Fruit fly (Drosophila melanogaster) Kc167 (cell line): ENCODE data around the gene Atg3.

Experiments used
- Myc ChIP-seq: fragments of >200 bp; optimal IDR thresholded peaks from 2 replicates; lab custom pipeline; 2017; ENCODE audit warnings: missing external identifiers
- Sin3A ChIP-seq: fragments of >200 bp; optimal IDR thresholded peaks from 2 replicates; lab custom pipeline; 2018; ENCODE audit warnings: missing external identifiers
- h ChIP-seq: fragments of >200 bp; optimal IDR thresholded peaks from 3 replicates; lab custom pipeline; 2018; ENCODE audit warnings: missing external identifiers
- insv ChIP-seq: fragments of >200 bp; optimal IDR thresholded peaks from 3 replicates; lab custom pipeline; 2018; ENCODE audit warnings: missing external identifiers
- psq ChIP-seq: fragments of >200 bp; optimal IDR thresholded peaks from 2 replicates; lab custom pipeline; 2017; ENCODE audit warnings: missing external identifiers
- ttk ChIP-seq: sonication (Bioruptor generic); optimal IDR thresholded peaks from 2 replicates; lab custom pipeline; 2017; ENCODE audit warnings: missing external identifiers

Atg3 gene

dm6 chr3L:18792834-18793233, 44.3 kb downstream of the Atg3 start:
- TF ChIP-seq Myc (lab: Kevin White, UChicago) (no peak), insv (lab: Kevin White, UChicago) (no peak), Sin3A (no peak), h (lab: Kevin White, UChicago) (no peak), psq (lab: Kevin White, UChicago) (no peak), ttk (no peak)

dm6 chr3L:18795056-18795841, 46.8 kb downstream of the Atg3 start:
- TF ChIP-seq Sin3A (no peak), ttk (no peak), h (lab: Kevin White, UChicago) (no peak), insv (lab: Kevin White, UChicago) (no peak), psq (lab: Kevin White, UChicago) (no peak), Myc (lab: Kevin White, UChicago) (no peak)

- TF ChIP-seq h (lab: Kevin White, UChicago) = no peak
- TF ChIP-seq psq (lab: Kevin White, UChicago) = no peak
- no peak for TF ChIP-seq ttk
- TF ChIP-seq Sin3A = no peak
- TF ChIP-seq insv (lab: Kevin White, UChicago) = no peak
- TF ChIP-seq Myc (lab: Kevin White, UChicago) = no peak
These were observed 47.9 kb downstream of the Atg3 start for dm6 chr3L:18796376-18796775.

- TF ChIP-seq ttk (no peak), psq (lab: Kevin White, UChicago) (no peak), Sin3A (no peak), h (lab: Kevin White, UChicago) (no peak), Myc (lab: Kevin White, UChicago) (no peak), insv (lab: Kevin White, UChicago) (no peak)
These were observed 51.1 kb downstream of the Atg3 start for dm6 chr3L:18799508-18800062.
